Fruit fly (Drosophila melanogaster): ENCODE data around the gene CG14200.

The CG14200 gene

DNA sequence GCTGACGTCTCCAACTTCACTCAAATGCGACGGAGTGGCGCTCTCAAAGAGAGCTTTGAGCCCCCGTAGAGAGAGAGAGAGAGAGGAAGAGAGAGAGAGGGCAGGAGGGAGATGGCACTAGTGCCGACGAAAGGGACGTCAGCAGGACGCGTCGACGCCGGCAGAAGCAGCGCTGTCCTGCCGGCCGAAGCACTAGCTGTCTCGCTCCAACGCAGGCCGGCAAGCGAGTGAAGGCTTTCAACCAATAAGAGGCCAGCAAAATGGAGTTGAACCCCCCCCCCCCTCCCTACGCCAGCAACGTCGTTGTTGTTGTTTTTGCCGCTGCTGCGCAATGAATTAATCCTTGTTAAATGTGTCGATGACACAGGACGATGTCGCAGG is 51.3 kb downstream of the CG14200 start:
- TF ChIP-seq CG10321 (GFP tag; IDR thresholded peaks at IDR 0.05) (peak; percentile 96), CG15514 (GFP tag; optimal IDR thresholded peaks at IDR 0.05) (no peak), CG32532 (GFP tag; IDR thresholded peaks at IDR 0.05) (peak; percentile 42; the same call in 1 of the 2 replicates), crol (GFP tag; IDR thresholded peaks at IDR 0.05) (peak; percentile 89), Rx (GFP tag; IDR thresholded peaks at IDR 0.05) (no peak), ewg (GFP tag; optimal IDR thresholded peaks at IDR 0.05) (peak; percentile 86), CG6272 (GFP tag; IDR thresholded peaks at IDR 0.05) (no peak), klu (GFP tag; IDR thresholded peaks at IDR 0.05) (no peak), Adf1 (GFP tag; IDR thresholded peaks at IDR 0.05) (peak; percentile 94), Nf-YB (GFP tag; optimal IDR thresholded peaks at IDR 0.05) (peak; percentile 96), CG4360 (GFP tag; IDR thresholded peaks at IDR 0.05) (peak; percentile 86), org-1 (GFP tag; optimal IDR thresholded peaks at IDR 0.05) (no peak), Bteb2 (GFP tag; optimal IDR thresholded peaks at IDR 0.05) (no peak), Jarid2 (GFP tag; optimal IDR thresholded peaks at IDR 0.05) (peak; percentile 30), ttk (GFP tag; IDR thresholded peaks at IDR 0.05) (no peak), CG1832 (GFP tag; optimal IDR thresholded peaks at IDR 0.05) (peak; percentile 95), CG14014 (GFP tag; IDR thresholded peaks at IDR 0.05) (no peak), tll (GFP tag; optimal IDR thresholded peaks at IDR 0.05) (peak in 1 of 2 experiments; percentile 68), Atf6 (GFP tag; IDR thresholded peaks at IDR 0.05) (no peak), Trl (optimal IDR thresholded peaks at IDR 0.05) (peak; percentile 40 to 50), Trl (GFP tag; optimal IDR thresholded peaks at IDR 0.05) (no peak), D19A (tag; optimal IDR thresholded peaks at IDR 0.05) (no peak), CG11560 (tag; IDR thresholded peaks at IDR 0.05) (no peak), twi (tag; optimal IDR thresholded peaks at IDR 0.05) (no peak), CG10959 (GFP tag; IDR thresholded peaks at IDR 0.05) (no peak), Dbx (GFP tag; IDR thresholded peaks at IDR 0.05) (no peak), Nf-YC (tag; optimal IDR thresholded peaks at IDR 0.05) (peak; percentile 96), bsh (GFP tag; optimal IDR thresholded peaks at IDR 0.05) (no peak), Nf-YA (GFP tag; IDR thresholded peaks at IDR 0.05) (peak; percentile 78), seq (GFP tag; IDR thresholded peaks at IDR 0.05) (peak; percentile 28; the same call in 1 of the 2 replicates), B-H2 (GFP tag; optimal IDR thresholded peaks at IDR 0.05) (no peak), NFAT (GFP tag; IDR thresholded peaks at IDR 0.05) (no peak)

DNA sequence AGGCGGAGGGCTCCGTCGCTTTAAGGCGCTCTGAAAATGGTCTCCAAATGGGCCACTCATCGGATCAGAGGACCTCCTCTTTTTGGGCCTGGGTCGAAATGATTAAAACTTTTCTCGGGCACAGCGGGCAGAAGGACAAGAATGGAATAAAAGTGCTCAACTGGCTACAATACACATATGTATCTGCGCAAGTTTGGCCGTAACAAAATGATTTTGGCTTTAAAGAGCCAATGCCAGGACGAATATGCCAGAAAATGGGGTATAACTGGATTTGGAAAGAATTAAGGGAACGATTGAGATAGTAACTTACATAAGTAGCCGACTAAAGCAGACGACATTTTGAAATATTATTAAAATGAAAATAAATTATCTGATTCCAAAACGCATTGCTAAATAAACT is 52.1 kb downstream of the CG14200 start, which contains the start of gene CG32532:
Gene CG32532, minus strand, starts transcription at position 101 of the 400 bp plus-strand sequence.
- peak; percentile 41 for TF ChIP-seq sens (GFP tag)
- no peak for TF ChIP-seq CG30020 (tag; optimal IDR thresholded peaks at IDR 0.05)

DNA sequence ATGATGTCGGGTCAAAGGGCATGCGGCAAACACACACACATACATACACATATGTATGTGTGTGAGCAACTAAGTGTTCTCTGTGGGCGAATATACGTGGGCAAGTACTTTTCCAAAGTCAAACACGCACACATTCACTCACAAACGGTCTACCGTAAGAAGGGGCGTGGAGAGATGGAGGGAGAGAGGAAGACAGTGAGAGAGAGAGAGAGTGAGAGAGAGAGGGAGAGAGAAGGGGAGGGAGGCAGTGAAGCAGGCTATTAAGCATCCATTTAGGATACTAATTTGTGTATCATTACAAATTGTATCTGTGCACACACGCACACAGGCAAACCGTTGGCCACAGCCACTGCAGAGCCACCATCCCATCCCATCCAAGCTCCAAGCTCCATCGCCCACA is 53.1 kb downstream of the CG14200 start:
- peak in 1 of 2 experiments; percentile 38 for TF ChIP-seq Hr78 (GFP tag; optimal IDR thresholded peaks at IDR 0.05)
- TF ChIP-seq Nf-YC (tag; optimal IDR thresholded peaks at IDR 0.05) = peak; percentile 12
- TF ChIP-seq prd (optimal IDR thresholded peaks at IDR 0.05) = no peak
- TF ChIP-seq prd (GFP tag; IDR thresholded peaks at IDR 0.05) = no peak
- TF ChIP-seq CHES-1-like (GFP tag; optimal IDR thresholded peaks at IDR 0.05) = no peak
- no peak for TF ChIP-seq bowl (GFP tag; IDR thresholded peaks at IDR 0.05)
- no peak for TF ChIP-seq Dbx (GFP tag; IDR thresholded peaks at IDR 0.05)
- TF ChIP-seq Ets65A (GFP tag) = peak; percentile 20
- peak; percentile 51 for TF ChIP-seq crol (GFP tag; IDR thresholded peaks at IDR 0.05)
- TF ChIP-seq lov (optimal IDR thresholded peaks at IDR 0.05) = no peak
- TF ChIP-seq lov (GFP tag; IDR thresholded peaks at IDR 0.05) = no peak
- TF ChIP-seq sob (GFP tag; IDR thresholded peaks at IDR 0.05) = no peak
- TF ChIP-seq CG1832 (GFP tag; optimal IDR thresholded peaks at IDR 0.05) = peak; percentile 56
- TF ChIP-seq z (GFP tag; IDR thresholded peaks at IDR 0.05) = no peak
- no peak for TF ChIP-seq corto (GFP tag; optimal IDR thresholded peaks at IDR 0.05)
- TF ChIP-seq CG9876 (GFP tag; optimal IDR thresholded peaks at IDR 0.05) = no peak
- peak; percentile 32 for TF ChIP-seq cg (GFP tag; optimal IDR thresholded peaks at IDR 0.05)
- TF ChIP-seq tio (GFP tag; optimal IDR thresholded peaks at IDR 0.05) = no peak
- no peak for TF ChIP-seq CG12155 (GFP tag; optimal IDR thresholded peaks at IDR 0.05)
- peak; percentile 23 to 47 for TF ChIP-seq Trl (optimal IDR thresholded peaks at IDR 0.05)
- TF ChIP-seq Trl (GFP tag; optimal IDR thresholded peaks at IDR 0.05) = no peak
- no peak for TF ChIP-seq grn (GFP tag; optimal IDR thresholded peaks at IDR 0.05)
- TF ChIP-seq cato (GFP tag; optimal IDR thresholded peaks at IDR 0.05; ENCODE audit: borderline replicate concordance) = no peak
